Fruit fly (Drosophila melanogaster): ENCODE measurements around the gene CG32276.

CG32276 gene

dm6 chr3L:3192912-3193311, 5.9 kb downstream of the CG32276 start, which contains the start of gene Hsp83:
Gene Hsp83, plus strand, starts transcription at chr3L:3192969.
- TF ChIP-seq CTCF (optimal IDR thresholded peaks at IDR 0.05) (no peak), CG8478 (optimal IDR thresholded peaks at IDR 0.05) (no peak)

dm6 chr3L:3192333-3192894, 6.4 kb downstream of the CG32276 start, which contains the start of gene CG14965:
Gene CG14965, minus strand, starts transcription at chr3L:3192491.
- TF ChIP-seq CG8478 (optimal IDR thresholded peaks at IDR 0.05), result no peak
- no peak for TF ChIP-seq CTCF (optimal IDR thresholded peaks at IDR 0.05)

dm6 chr3L:3189647-3190046, 9.2 kb downstream of the CG32276 start, which contains the start of the genes CG42525 and CG14958:
Gene CG42525, minus strand, starts transcription at chr3L:3189747.
Gene CG14958, plus strand, starts transcription at chr3L:3189978.
- TF ChIP-seq CTCF (optimal IDR thresholded peaks at IDR 0.05) (no peak), CG8478 (optimal IDR thresholded peaks at IDR 0.05) (no peak)

dm6 chr3L:3187263-3187662, 11.6 kb downstream of the CG32276 start, which contains the start of gene CG14957:
Gene CG14957, plus strand, starts transcription at chr3L:3187563.
- no peak for TF ChIP-seq CG8478 (optimal IDR thresholded peaks at IDR 0.05)
- TF ChIP-seq CTCF (optimal IDR thresholded peaks at IDR 0.05), result no peak

- no peak for TF ChIP-seq CTCF (optimal IDR thresholded peaks at IDR 0.05)
- TF ChIP-seq CG8478 (optimal IDR thresholded peaks at IDR 0.05), result no peak
Observed at dm6 chr3L:3186364-3186763, 12.5 kb downstream of the CG32276 start, which contains the start of gene CG32284. Gene CG32284, plus strand, starts transcription at chr3L:3186664.

dm6 chr3L:3184104-3184503, 14.7 kb downstream of the CG32276 start, which contains the start of gene CG42494:
Gene CG42494, plus strand, starts transcription at chr3L:3184404.
- TF ChIP-seq CG8478 (optimal IDR thresholded peaks at IDR 0.05), result no peak
- no peak for TF ChIP-seq CTCF (optimal IDR thresholded peaks at IDR 0.05)

dm6 chr3L:3179474-3179873, 19.4 kb downstream of the CG32276 start:
- no peak for TF ChIP-seq CG8478 (optimal IDR thresholded peaks at IDR 0.05)
- no peak for TF ChIP-seq CTCF (optimal IDR thresholded peaks at IDR 0.05)

- TF ChIP-seq CTCF (optimal IDR thresholded peaks at IDR 0.05) (peak in 1 of 2 experiments; percentile 46), CG8478 (optimal IDR thresholded peaks at IDR 0.05) (no peak)
Observed at dm6 chr3L:3178530-3179096, 20.2 kb downstream of the CG32276 start, which contains the start of the genes MnM and Girdin. Gene MnM, minus strand, starts transcription at chr3L:3178580. Gene Girdin, plus strand, starts transcription at chr3L:3178930.

- TF ChIP-seq CG8478 (optimal IDR thresholded peaks at IDR 0.05) (no peak), CTCF (optimal IDR thresholded peaks at IDR 0.05) (no peak)
Observed at dm6 chr3L:3177872-3178271, 21.0 kb downstream of the CG32276 start.

dm6 chr3L:3172445-3172844, 26.4 kb downstream of the CG32276 start, which contains the start of gene CG14963:
Gene CG14963, minus strand, starts transcription at chr3L:3172545.
- TF ChIP-seq CG8478 (optimal IDR thresholded peaks at IDR 0.05) (no peak), CTCF (optimal IDR thresholded peaks at IDR 0.05) (no peak)

dm6 chr3L:3169107-3169506, 29.7 kb downstream of the CG32276 start, which contains the start of the genes CG32278 and CG32281:
Gene CG32278, plus strand, starts transcription at chr3L:3169286.
Gene CG32281, plus strand, starts transcription at chr3L:3169375.
- TF ChIP-seq CTCF (optimal IDR thresholded peaks at IDR 0.05) (no peak), CG8478 (optimal IDR thresholded peaks at IDR 0.05) (no peak)

dm6 chr3L:3166200-3166695, 32.6 kb downstream of the CG32276 start, which contains the start of gene Asciz:
Gene Asciz, minus strand, starts transcription at chr3L:3166250.
- no peak for TF ChIP-seq CTCF (optimal IDR thresholded peaks at IDR 0.05)
- TF ChIP-seq CG8478 (optimal IDR thresholded peaks at IDR 0.05), result no peak

dm6 chr3L:3165399-3165798, 33.4 kb downstream of the CG32276 start:
- no peak for TF ChIP-seq CG8478 (optimal IDR thresholded peaks at IDR 0.05)
- no peak for TF ChIP-seq CTCF (optimal IDR thresholded peaks at IDR 0.05)

dm6 chr3L:3164951-3165350, 33.9 kb downstream of the CG32276 start, which contains the start of gene CG32280:
Gene CG32280, plus strand, starts transcription at chr3L:3165181.
- TF ChIP-seq CTCF (optimal IDR thresholded peaks at IDR 0.05) (no peak), CG8478 (optimal IDR thresholded peaks at IDR 0.05) (no peak)

dm6 chr3L:3162584-3162983, 36.3 kb downstream of the CG32276 start:
- TF ChIP-seq CG8478 (optimal IDR thresholded peaks at IDR 0.05), result no peak
- TF ChIP-seq CTCF (optimal IDR thresholded peaks at IDR 0.05), result no peak

dm6 chr3L:3161968-3162367, 36.9 kb downstream of the CG32276 start, which contains the start of gene rasp:
Gene rasp, plus strand, starts transcription at chr3L:3162180.
- TF ChIP-seq CTCF (optimal IDR thresholded peaks at IDR 0.05) (no peak), CG8478 (optimal IDR thresholded peaks at IDR 0.05) (no peak)
